Fruit fly (Drosophila melanogaster): ENCODE data around the gene dmt.

The dmt gene

dm6 chr3R:9705008-9705628 is 5.8 kb upstream of the dmt start, which contains the start of gene Unc-115a (continued):
- peak; percentile 38 for TF ChIP-seq kay (GFP tag; optimal IDR thresholded peaks at IDR 0.05)
- peak; percentile 73 for TF ChIP-seq CG2712 (tag; optimal IDR thresholded peaks at IDR 0.05)
- TF ChIP-seq pita (GFP tag; optimal IDR thresholded peaks at IDR 0.05) = peak; percentile 99
- no peak for TF ChIP-seq z (GFP tag; IDR thresholded peaks at IDR 0.05)
- no peak for TF ChIP-seq ab (GFP tag; optimal IDR thresholded peaks at IDR 0.05)
- TF ChIP-seq gfzf (GFP tag; optimal IDR thresholded peaks at IDR 0.05) = peak; percentile 98
- peak; percentile 36 for TF ChIP-seq Fer3 (tag; optimal IDR thresholded peaks at IDR 0.05)
- TF ChIP-seq Elba2 (GFP tag; optimal IDR thresholded peaks at IDR 0.05) = peak; percentile 20
- peak; percentile 15 for TF ChIP-seq bab2 (GFP tag; optimal IDR thresholded peaks at IDR 0.05)
- TF ChIP-seq CG12744 (GFP tag; optimal IDR thresholded peaks at IDR 0.05) = peak; percentile 58
- peak; percentile 33 for TF ChIP-seq CG7556 (GFP tag; optimal IDR thresholded peaks at IDR 0.05)
- TF ChIP-seq luna (GFP tag; optimal IDR thresholded peaks at IDR 0.05) = peak; percentile 8
- TF ChIP-seq CG11398 (GFP tag; optimal IDR thresholded peaks at IDR 0.05) = peak; percentile 55
- TF ChIP-seq caup (GFP tag; optimal IDR thresholded peaks at IDR 0.05; ENCODE audit: severe bottlenecking) = peak; percentile 61
- peak; percentile 35 for TF ChIP-seq CG12155 (GFP tag; optimal IDR thresholded peaks at IDR 0.05)
- TF ChIP-seq lbe (GFP tag; optimal IDR thresholded peaks at IDR 0.05) = peak; percentile 30
- TF ChIP-seq CG11093 (GFP tag; IDR thresholded peaks at IDR 0.05) = 0 out of 3 replicates have a peak, but pooled peaks have one; percentile 12
- peak; percentile 3 for TF ChIP-seq slou (GFP tag; optimal IDR thresholded peaks at IDR 0.05)
- TF ChIP-seq CG10147 (GFP tag; optimal IDR thresholded peaks at IDR 0.05) = peak; percentile 60
- no peak for TF ChIP-seq dan (GFP tag; IDR thresholded peaks at IDR 0.05)
- TF ChIP-seq nmo (GFP tag; optimal IDR thresholded peaks at IDR 0.05) = peak; percentile 63
- TF ChIP-seq grn (GFP tag; optimal IDR thresholded peaks at IDR 0.05) = peak; percentile 70
- peak; percentile 38 for TF ChIP-seq Sin3A (optimal IDR thresholded peaks at IDR 0.05)
- TF ChIP-seq vnd (GFP tag; IDR thresholded peaks at IDR 0.05; ENCODE audit: partially characterized antibody) = no peak
- no peak for TF ChIP-seq vvl (GFP tag; IDR thresholded peaks at IDR 0.05)
- TF ChIP-seq CG14710 (tag; optimal IDR thresholded peaks at IDR 0.05) = peak; percentile 75
- TF ChIP-seq CG5180 (GFP tag; optimal IDR thresholded peaks at IDR 0.05) = no peak
- no peak for TF ChIP-seq CG16813 (GFP tag; IDR thresholded peaks at IDR 0.05; ENCODE audit: partially characterized antibody)
- no peak for TF ChIP-seq h (optimal IDR thresholded peaks at IDR 0.05)
- no peak for TF ChIP-seq yki (optimal IDR thresholded peaks at IDR 0.05)
- peak; percentile 50 for TF ChIP-seq grau (tag; optimal IDR thresholded peaks at IDR 0.05)
- no peak for TF ChIP-seq dysf (GFP tag; IDR thresholded peaks at IDR 0.05)
- peak; percentile 61 for TF ChIP-seq Mes4 (GFP tag; optimal IDR thresholded peaks at IDR 0.05)
- peak; percentile 77 for TF ChIP-seq CG15479 (GFP tag; optimal IDR thresholded peaks at IDR 0.05)
- peak; percentile 18 for TF ChIP-seq CrebB (tag; optimal IDR thresholded peaks at IDR 0.05)
- no peak for TF ChIP-seq ase (GFP tag; IDR thresholded peaks at IDR 0.05)
- peak; percentile 66 for TF ChIP-seq CG8924 (tag; optimal IDR thresholded peaks at IDR 0.05)
- TF ChIP-seq CG9609 (GFP tag; optimal IDR thresholded peaks at IDR 0.05) = peak; percentile 9
- TF ChIP-seq Antp (GFP tag; optimal IDR thresholded peaks at IDR 0.05) = peak; percentile 38
- peak; percentile 97 for TF ChIP-seq pzg (GFP tag; optimal IDR thresholded peaks at IDR 0.05)
- peak; percentile 36 for TF ChIP-seq CG13775 (GFP tag; optimal IDR thresholded peaks at IDR 0.05)
- peak; percentile 69 for TF ChIP-seq CG2120 (GFP tag; optimal IDR thresholded peaks at IDR 0.05)
- TF ChIP-seq Tbp (GFP tag; optimal IDR thresholded peaks at IDR 0.05) = no peak
- peak; percentile 40 for TF ChIP-seq Bdp1 (GFP tag; optimal IDR thresholded peaks at IDR 0.05)
- no peak for TF ChIP-seq disco-r (GFP tag; optimal IDR thresholded peaks at IDR 0.05)
- TF ChIP-seq sr (GFP tag; IDR thresholded peaks at IDR 0.05) = no peak
- peak; percentile 27 for TF ChIP-seq CG2875 (GFP tag; optimal IDR thresholded peaks at IDR 0.05)
- no peak for TF ChIP-seq stc (GFP tag; IDR thresholded peaks at IDR 0.05)
- peak; percentile 36 for TF ChIP-seq CG10979 (tag; optimal IDR thresholded peaks at IDR 0.05)
- no peak for TF ChIP-seq Trl (optimal IDR thresholded peaks at IDR 0.05)
- TF ChIP-seq Trl (GFP tag; optimal IDR thresholded peaks at IDR 0.05) = peak; percentile 30
